Worm (Caenorhabditis elegans) whole organism, L4/young adult: ENCODE results near the gene F10D7.11.

ENCODE experiments used
- W03F9.2 ChIP-seq: fragments of 150-350 bp; optimal IDR thresholded peaks from 2 replicates; lab custom pipeline; 2014; ENCODE audit warnings: missing biosample characterization, missing genetic modification characterization
- him-1 ChIP-seq: sonication (generic microtip); optimal IDR thresholded peaks from 2 replicates; lab custom pipeline; 2016; ENCODE audit warnings: missing genotype, missing genetic modification reagents, missing genetic modification characterization, missing compliant biosample characterization

DNA sequence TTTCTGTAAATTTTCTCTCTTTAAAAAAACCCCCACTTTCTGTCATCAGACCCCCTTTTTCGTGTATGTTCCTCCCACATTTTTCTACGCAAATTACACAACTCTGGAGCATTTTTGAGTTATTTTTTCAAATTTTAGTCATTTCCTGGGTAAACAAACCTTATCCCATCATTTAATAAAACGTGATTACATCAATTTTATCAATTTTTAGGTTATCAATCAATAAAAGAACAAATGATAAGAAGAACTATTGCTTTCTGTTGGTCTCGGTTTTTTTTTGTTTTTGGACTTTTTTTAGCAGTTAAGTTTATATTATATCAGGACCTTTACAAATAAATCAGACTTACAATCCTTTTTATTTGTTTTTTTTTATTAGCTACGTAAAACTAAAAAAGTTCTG lies 26.3 kb upstream of the F10D7.11 start, which contains the start of gene C53C11.2:
- TF ChIP-seq him-1 (tag; lab: Kevin White, UChicago) (no peak), W03F9.2 (tag; lab: Kevin White, UChicago) (no peak)
